Fruit fly (Drosophila melanogaster) whole organism, adult: Measurements from ENCODE around the gene CG7650.

Experiments
- CG11617 ChIP-seq: fragments of 200-800 bp; sonication (Bioruptor generic); optimal IDR thresholded peaks from 2 replicates; lab custom pipeline; 2017; ENCODE audit warnings: mild to moderate bottlenecking, missing biosample characterization, missing genetic modification reagents, missing genetic modification characterization
- CG12768 ChIP-seq: fragments of 200-800 bp; sonication (Bioruptor generic); optimal IDR thresholded peaks from 2 replicates; lab custom pipeline; 2017; ENCODE audit warnings: missing biosample characterization, missing genetic modification characterization, mild to moderate bottlenecking, moderate library complexity, missing genetic modification reagents
- CG14711 ChIP-seq: fragments of 200-800 bp; sonication (Bioruptor generic); optimal IDR thresholded peaks from 2 replicates; lab custom pipeline; 2018; ENCODE audit warnings: missing biosample characterization, mild to moderate bottlenecking, missing genetic modification characterization, moderate library complexity
- CG1620 ChIP-seq: fragments of 200-800 bp; sonication (Bioruptor generic); optimal IDR thresholded peaks from 2 replicates; lab custom pipeline; 2016; ENCODE audit warnings: missing biosample characterization, missing genetic modification characterization
- CG33017 ChIP-seq: fragments of 200-800 bp; sonication (Bioruptor generic); optimal IDR thresholded peaks from 2 replicates; lab custom pipeline; 2018; ENCODE audit warnings: missing biosample characterization, mild to moderate bottlenecking, missing genetic modification characterization, moderate library complexity
- CG5204 ChIP-seq: fragments of 200-800 bp; sonication (Bioruptor generic); optimal IDR thresholded peaks from 2 replicates; lab custom pipeline; 2016; ENCODE audit warnings: missing biosample characterization, missing genetic modification characterization
- CG7045 ChIP-seq: fragments of 200-800 bp; sonication (Bioruptor generic); optimal IDR thresholded peaks from 2 replicates; lab custom pipeline; 2017; ENCODE audit warnings: missing biosample characterization, mild to moderate bottlenecking, missing genetic modification characterization
- CG7101 ChIP-seq: fragments of 200-800 bp; sonication (Bioruptor generic); optimal IDR thresholded peaks from 2 replicates; lab custom pipeline; 2018; ENCODE audit warnings: missing biosample characterization, mild to moderate bottlenecking, missing genetic modification characterization, moderate library complexity
- Clk ChIP-seq: fragments of 200-800 bp; sonication (Bioruptor generic); optimal IDR thresholded peaks from 2 replicates; lab custom pipeline; 2017; ENCODE audit warnings: missing biosample characterization, missing genetic modification characterization
- Crg-1 ChIP-seq: fragments of 200-800 bp; sonication (Bioruptor generic); optimal IDR thresholded peaks from 2 replicates; lab custom pipeline; 2016; ENCODE audit warnings: missing biosample characterization, missing genetic modification characterization
- Hr96 ChIP-seq: fragments of 200-800 bp; sonication (Bioruptor generic); optimal IDR thresholded peaks from 2 replicates; lab custom pipeline; 2016; ENCODE audit warnings: missing biosample characterization, missing genetic modification characterization
- Mnt ChIP-seq: fragments of 200-800 bp; sonication (Bioruptor generic); optimal IDR thresholded peaks from 2 replicates; lab custom pipeline; 2016; ENCODE audit warnings: missing biosample characterization, mild to moderate bottlenecking, missing genetic modification characterization
- bab1 ChIP-seq: fragments of 200-800 bp; sonication (Bioruptor generic); optimal IDR thresholded peaks from 3 replicates; lab custom pipeline; 2019; ENCODE audit warnings: missing biosample characterization, mild to moderate bottlenecking, missing genetic modification characterization, moderate library complexity
- cic ChIP-seq: fragments of 200-800 bp; sonication (Bioruptor generic); optimal IDR thresholded peaks from 2 replicates; lab custom pipeline; 2017; ENCODE audit warnings: missing biosample characterization, mild to moderate bottlenecking, missing genetic modification characterization, moderate library complexity
- cnc ChIP-seq, 2 experiments: fragments of >200 bp; optimal IDR thresholded peaks; 2 replicates each; lab custom pipeline; 2017
- kay ChIP-seq: fragments of 200-800 bp; sonication (Bioruptor generic); peaks from one replicate; lab custom pipeline; 2016; ENCODE audit warnings: missing biosample characterization, missing genetic modification characterization, borderline replicate concordance
- ovo ChIP-seq: fragments of 200-800 bp; sonication (Bioruptor generic); optimal IDR thresholded peaks from 2 replicates; lab custom pipeline; 2016; ENCODE audit warnings: missing biosample characterization, missing genetic modification characterization
- pad ChIP-seq: fragments of 200-800 bp; sonication (Bioruptor generic); optimal IDR thresholded peaks from 3 replicates; lab custom pipeline; 2017; ENCODE audit warnings: missing biosample characterization, missing genetic modification characterization, mild to moderate bottlenecking, moderate library complexity, missing genetic modification reagents
- tj ChIP-seq: fragments of 200-800 bp; sonication (Bioruptor generic); optimal IDR thresholded peaks from 3 replicates; lab custom pipeline; 2017; ENCODE audit warnings: missing biosample characterization, mild to moderate bottlenecking, missing genetic modification characterization, moderate library complexity
- toe ChIP-seq: fragments of 200-800 bp; sonication (Bioruptor generic); optimal IDR thresholded peaks from 2 replicates; lab custom pipeline; 2016; ENCODE audit warnings: missing biosample characterization, missing genetic modification characterization

CG7650 gene

dm6 chr3L:15610109-15610508 is at the start of gene CG7650:
TSS of gene CG7650 (minus strand) at chr3L:15610386.
- peak; percentile 59 for TF ChIP-seq bab1 (GFP tag; lab: Kevin White, UChicago)
- TF ChIP-seq CG1620 (GFP tag; lab: Kevin White, UChicago): no peak

- no peak for TF ChIP-seq cnc (optimal IDR thresholded peaks at IDR 0.05; lab: Kevin White, UChicago)
- TF ChIP-seq toe (GFP tag; lab: Kevin White, UChicago): no peak
- no peak for TF ChIP-seq kay (GFP tag; lab: Kevin White, UChicago)
- no peak for TF ChIP-seq CG33017 (tag; lab: Kevin White, UChicago)
- no peak for TF ChIP-seq ovo (GFP tag; lab: Kevin White, UChicago)
- TF ChIP-seq Mnt (GFP tag; lab: Kevin White, UChicago): no peak
- TF ChIP-seq CG7045 (GFP tag; lab: Kevin White, UChicago): no peak
- TF ChIP-seq Clk (GFP tag; lab: Kevin White, UChicago): no peak
- TF ChIP-seq CG7101: no peak
- no peak for TF ChIP-seq tj
- no peak for TF ChIP-seq bab1 (GFP tag; lab: Kevin White, UChicago)
These were observed 49.2 kb upstream of the CG7650 start, which contains the start of the genes Eig71Eh and Eig71Ei for dm6 chr3L:15659341-15659740. TSS of gene Eig71Eh (minus strand) at chr3L:15659441. TSS of gene Eig71Ei (plus strand) at chr3L:15659707.

- TF ChIP-seq cic (GFP tag; lab: Kevin White, UChicago) (no peak), CG5204 (GFP tag; lab: Kevin White, UChicago) (no peak), CG7045 (GFP tag; lab: Kevin White, UChicago) (no peak), CG11617 (GFP tag; lab: Kevin White, UChicago) (no peak), Crg-1 (GFP tag; lab: Kevin White, UChicago) (no peak), Mnt (GFP tag; lab: Kevin White, UChicago) (no peak), cnc (optimal IDR thresholded peaks at IDR 0.05; lab: Kevin White, UChicago) (no peak), CG14711 (tag; lab: Kevin White, UChicago) (no peak), Hr96 (GFP tag; lab: Kevin White, UChicago) (no peak), bab1 (GFP tag; lab: Kevin White, UChicago) (no peak), Clk (GFP tag; lab: Kevin White, UChicago) (no peak), kay (GFP tag; lab: Kevin White, UChicago) (no peak), CG12768 (no peak), CG7101 (no peak), CG1620 (GFP tag; lab: Kevin White, UChicago) (no peak), toe (GFP tag; lab: Kevin White, UChicago) (no peak)
These were observed 47.1 kb upstream of the CG7650 start, which contains the start of the genes Eig71Ef and Eig71Eg for dm6 chr3L:15657290-15657689. TSS of gene Eig71Ef (minus strand) at chr3L:15657390. TSS of gene Eig71Eg (plus strand) at chr3L:15657628.

DNA sequence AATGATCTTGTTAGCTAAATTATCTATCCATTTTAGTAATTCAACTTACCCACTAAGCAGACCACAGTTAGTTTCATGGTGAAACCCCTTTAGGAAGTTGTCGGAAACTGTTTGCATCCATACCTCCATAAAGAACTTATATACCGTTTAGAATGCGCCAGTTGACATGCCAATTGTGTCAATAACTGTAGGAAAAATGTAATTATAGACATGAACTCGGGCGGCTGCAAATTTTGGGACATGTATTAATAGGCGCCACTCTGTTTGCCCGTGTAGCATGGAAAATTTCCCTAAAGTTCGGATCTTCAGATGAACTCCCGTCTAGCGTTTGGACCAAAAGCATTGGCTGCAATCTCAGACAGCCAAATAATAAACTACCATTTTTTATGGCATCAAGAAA is 45.7 kb upstream of the CG7650 start, which contains the start of gene Eig71Ee:
Gene Eig71Ee, minus strand, starts transcription at position 101 of the 400 bp plus-strand sequence.
- no peak for TF ChIP-seq kay (GFP tag; lab: Kevin White, UChicago)
- TF ChIP-seq Clk (GFP tag; lab: Kevin White, UChicago): no peak
- no peak for TF ChIP-seq CG7101

- TF ChIP-seq pad (GFP tag; lab: Kevin White, UChicago) (no peak), CG7045 (GFP tag; lab: Kevin White, UChicago) (no peak), tj (no peak), Crg-1 (GFP tag; lab: Kevin White, UChicago) (no peak), kay (GFP tag; lab: Kevin White, UChicago) (no peak), CG1620 (GFP tag; lab: Kevin White, UChicago) (no peak), CG33017 (tag; lab: Kevin White, UChicago) (no peak), CG7101 (no peak), Clk (GFP tag; lab: Kevin White, UChicago) (no peak), CG5204 (GFP tag; lab: Kevin White, UChicago) (no peak), CG12768 (no peak), CG14711 (tag; lab: Kevin White, UChicago) (no peak), Hr96 (GFP tag; lab: Kevin White, UChicago) (no peak), bab1 (GFP tag; lab: Kevin White, UChicago) (no peak)
These were observed 42.0 kb upstream of the CG7650 start, which contains the start of the genes Eig71Ec and Eig71Ed for dm6 chr3L:15652154-15652553. TSS of gene Eig71Ec (minus strand) at chr3L:15652254. TSS of gene Eig71Ed (plus strand) at chr3L:15652537.

dm6 chr3L:15650552-15650951 is 40.4 kb upstream of the CG7650 start, which contains the start of gene CG43084:
TSS of gene CG43084 (plus strand) at chr3L:15650852.
- TF ChIP-seq CG5204 (GFP tag; lab: Kevin White, UChicago): no peak
- TF ChIP-seq Hr96 (GFP tag; lab: Kevin White, UChicago): no peak
- TF ChIP-seq bab1 (GFP tag; lab: Kevin White, UChicago): no peak
- TF ChIP-seq tj: no peak
- TF ChIP-seq kay (GFP tag; lab: Kevin White, UChicago): no peak
- no peak for TF ChIP-seq CG12768
- TF ChIP-seq Mnt (GFP tag; lab: Kevin White, UChicago): no peak
- TF ChIP-seq CG14711 (tag; lab: Kevin White, UChicago): no peak
- no peak for TF ChIP-seq CG1620 (GFP tag; lab: Kevin White, UChicago)
- no peak for TF ChIP-seq CG7045 (GFP tag; lab: Kevin White, UChicago)
- no peak for TF ChIP-seq CG7101
- no peak for TF ChIP-seq cic (GFP tag; lab: Kevin White, UChicago)

dm6 chr3L:15649561-15649960 is 39.4 kb upstream of the CG7650 start, which contains the start of the genes Eig71Ea and Eig71Eb:
TSS of gene Eig71Ea (minus strand) at chr3L:15649661.
TSS of gene Eig71Eb (plus strand) at chr3L:15649936.
- TF ChIP-seq CG7045 (GFP tag; lab: Kevin White, UChicago): no peak
- TF ChIP-seq CG5204 (GFP tag; lab: Kevin White, UChicago): no peak
- no peak for TF ChIP-seq Crg-1 (GFP tag; lab: Kevin White, UChicago)
- TF ChIP-seq cnc (optimal IDR thresholded peaks at IDR 0.05; lab: Kevin White, UChicago): no peak
- TF ChIP-seq bab1 (GFP tag; lab: Kevin White, UChicago): no peak
- no peak for TF ChIP-seq Mnt (GFP tag; lab: Kevin White, UChicago)
- TF ChIP-seq CG11617 (GFP tag; lab: Kevin White, UChicago): no peak
- no peak for TF ChIP-seq cic (GFP tag; lab: Kevin White, UChicago)
- no peak for TF ChIP-seq CG1620 (GFP tag; lab: Kevin White, UChicago)
- no peak for TF ChIP-seq Hr96 (GFP tag; lab: Kevin White, UChicago)
- no peak for TF ChIP-seq toe (GFP tag; lab: Kevin White, UChicago)
- no peak for TF ChIP-seq pad (GFP tag; lab: Kevin White, UChicago)
